Worm (Caenorhabditis elegans): Measurements from ENCODE around the gene srh-269.
"Not testable (repeated sequence)": the region's sequence is repeated elsewhere in the genome, so short reads cannot be mapped to it uniquely, and the experiment has no call there.

ce11 chrV:16597344-16597869 lies 5.6 kb upstream of the srh-269 start:
- not testable (repeated sequence) for TF ChIP-seq snpc-3.4 (tag; optimal IDR thresholded peaks at IDR 0.05); ama-1 (optimal IDR thresholded peaks at IDR 0.05); ama-1 (GFP tag; optimal IDR thresholded peaks at IDR 0.05)

Measured in whole organism, young adult.